Worm (Caenorhabditis elegans) whole organism, L2 larva: ENCODE results near the gene zip-12.
A peak's percentile ranks its signal among the peaks of the same experiment; 100 is the strongest.

Source experiments
- C34F6.9 ChIP-seq: fragments of 150-350 bp; optimal IDR thresholded peaks from 2 replicates; lab custom pipeline; 2014; ENCODE audit warnings: missing biosample characterization, missing genetic modification characterization
- F13H6.1 ChIP-seq: sonication (generic microtip); optimal IDR thresholded peaks from 2 replicates; lab custom pipeline; 2016; ENCODE audit warnings: missing genetic modification characterization, missing compliant biosample characterization
- Y55F3AM.14 ChIP-seq: fragments of 200-800 bp; sonication (Bioruptor generic); optimal IDR thresholded peaks from 2 replicates; lab custom pipeline; 2018; ENCODE audit warnings: mild to moderate bottlenecking, missing genetic modification characterization, missing compliant biosample characterization
- ZK546.5 ChIP-seq: sonication (generic microtip); optimal IDR thresholded peaks from 2 replicates; lab custom pipeline; 2017; ENCODE audit warnings: missing biosample characterization, missing genetic modification characterization
- alr-1 ChIP-seq: fragments of 150-350 bp; optimal IDR thresholded peaks from 2 replicates; lab custom pipeline; 2014; ENCODE audit warnings: missing biosample characterization, missing genetic modification characterization
- aly-2 ChIP-seq: fragments of 150-350 bp; optimal IDR thresholded peaks from 2 replicates; lab custom pipeline; 2014; ENCODE audit warnings: missing biosample characterization, missing genetic modification characterization
- ama-1 ChIP-seq: fragments of 150-350 bp; optimal IDR thresholded peaks from 2 replicates; lab custom pipeline; 2018; ENCODE audit warnings: inconsistent platforms
- ceh-16 ChIP-seq: fragments of 150-350 bp; optimal IDR thresholded peaks from 2 replicates; lab custom pipeline; 2014; ENCODE audit warnings: missing biosample characterization, missing genetic modification characterization
- ceh-82 ChIP-seq: fragments of 150-350 bp; optimal IDR thresholded peaks from 2 replicates; lab custom pipeline; 2014; ENCODE audit warnings: missing biosample characterization, missing genetic modification characterization
- crh-2 ChIP-seq: sonication (generic microtip); optimal IDR thresholded peaks from 2 replicates; lab custom pipeline; 2017; ENCODE audit warnings: missing biosample characterization, missing genetic modification characterization
- dmd-4 ChIP-seq: sonication (generic microtip); optimal IDR thresholded peaks from 2 replicates; lab custom pipeline; 2017; ENCODE audit warnings: missing biosample characterization, missing genetic modification characterization
- elt-1 ChIP-seq: fragments of 150-350 bp; optimal IDR thresholded peaks from 2 replicates; lab custom pipeline; 2014; ENCODE audit warnings: missing biosample characterization, missing genetic modification characterization
- fos-1 ChIP-seq: fragments of 150-350 bp; optimal IDR thresholded peaks from 2 replicates; lab custom pipeline; 2014; ENCODE audit warnings: missing biosample characterization, missing genetic modification characterization
- gmeb-1 ChIP-seq: fragments of 150-350 bp; optimal IDR thresholded peaks from 2 replicates; lab custom pipeline; 2014; ENCODE audit warnings: missing biosample characterization, missing genetic modification characterization
- lin-11 ChIP-seq: fragments of 150-350 bp; sonication (generic microtip); optimal IDR thresholded peaks from 2 replicates; lab custom pipeline; 2014; ENCODE audit warnings: missing biosample characterization, missing genetic modification characterization, inconsistent platforms, mixed read lengths
- lin-13 ChIP-seq: fragments of 150-350 bp; optimal IDR thresholded peaks from 2 replicates; lab custom pipeline; 2014; ENCODE audit warnings: missing biosample characterization, missing genetic modification reagents, missing genetic modification characterization
- lin-39 ChIP-seq: fragments of 150-350 bp; optimal IDR thresholded peaks from 2 replicates; lab custom pipeline; 2014; ENCODE audit warnings: missing biosample characterization, missing genetic modification reagents, missing genetic modification characterization
- lsy-2 ChIP-seq, 2 experiments: fragments of 150-350 bp in 1 of 2; sonication (generic microtip) in 1 of 2; optimal IDR thresholded peaks; 2 replicates each; lab custom pipeline; 2014 to 2017; ENCODE audit warnings: missing biosample characterization in 2 of 2, missing genetic modification characterization in 2 of 2
- mab-5 ChIP-seq: fragments of 150-350 bp; optimal IDR thresholded peaks from 2 replicates; lab custom pipeline; 2014; ENCODE audit warnings: missing biosample characterization, missing genetic modification characterization
- mbf-1 ChIP-seq: sonication (generic microtip); optimal IDR thresholded peaks from 2 replicates; lab custom pipeline; 2017; ENCODE audit warnings: missing biosample characterization, missing genetic modification characterization
- mdl-1 ChIP-seq, 2 experiments: fragments of 150-350 bp in 1 of 2; sonication (generic microtip) in 1 of 2; optimal IDR thresholded peaks; 2 replicates each; lab custom pipeline; 2017; ENCODE audit warnings: missing biosample characterization in 2 of 2, missing genetic modification characterization in 2 of 2
- nhr-10 ChIP-seq: sonication (generic microtip); optimal IDR thresholded peaks from 2 replicates; lab custom pipeline; 2017; ENCODE audit warnings: missing biosample characterization, missing genetic modification characterization
- nhr-11 ChIP-seq: fragments of 150-350 bp; optimal IDR thresholded peaks from 2 replicates; lab custom pipeline; 2014; ENCODE audit warnings: missing biosample characterization, missing genetic modification characterization
- nhr-12 ChIP-seq: fragments of 150-350 bp; optimal IDR thresholded peaks from 2 replicates; lab custom pipeline; 2014; ENCODE audit warnings: missing biosample characterization, missing genetic modification characterization
- nhr-129 ChIP-seq: fragments of 150-350 bp; optimal IDR thresholded peaks from 2 replicates; lab custom pipeline; 2014; ENCODE audit warnings: missing biosample characterization, missing genetic modification characterization
- nhr-21 ChIP-seq: fragments of 150-350 bp; optimal IDR thresholded peaks from 2 replicates; lab custom pipeline; 2014; ENCODE audit warnings: missing biosample characterization, missing genetic modification characterization
- nhr-23 ChIP-seq: fragments of 150-350 bp; optimal IDR thresholded peaks from 2 replicates; lab custom pipeline; 2014; ENCODE audit warnings: missing biosample characterization, missing genetic modification reagents, missing genetic modification characterization
- nhr-237 ChIP-seq: fragments of 150-350 bp; optimal IDR thresholded peaks from 2 replicates; lab custom pipeline; 2014; ENCODE audit warnings: missing biosample characterization, missing genetic modification characterization
- nhr-25 ChIP-seq: fragments of 150-350 bp; sonication (generic microtip); optimal IDR thresholded peaks from 3 replicates; lab custom pipeline; 2014; ENCODE audit warnings: missing biosample characterization, missing genetic modification characterization
- nhr-6 ChIP-seq: fragments of 150-350 bp; optimal IDR thresholded peaks from 2 replicates; lab custom pipeline; 2014; ENCODE audit warnings: missing biosample characterization, missing genetic modification characterization
- nhr-77 ChIP-seq: fragments of 150-350 bp; optimal IDR thresholded peaks from 2 replicates; lab custom pipeline; 2014; ENCODE audit warnings: missing biosample characterization, missing genetic modification characterization
- peb-1 ChIP-seq: fragments of 150-350 bp; optimal IDR thresholded peaks from 2 replicates; lab custom pipeline; 2014; ENCODE audit warnings: missing biosample characterization, missing genetic modification characterization
- sem-4 ChIP-seq: fragments of 150-350 bp; optimal IDR thresholded peaks from 2 replicates; lab custom pipeline; 2014; ENCODE audit warnings: missing biosample characterization, missing genetic modification reagents, missing genetic modification characterization
- skn-1 ChIP-seq: sonication (generic microtip); optimal IDR thresholded peaks from 2 replicates; lab custom pipeline; 2017; ENCODE audit warnings: missing biosample characterization, missing genetic modification characterization
- sma-3 ChIP-seq: sonication (generic microtip); optimal IDR thresholded peaks from 2 replicates; lab custom pipeline; 2016; ENCODE audit warnings: missing genetic modification reagents, missing genetic modification characterization, missing compliant biosample characterization
- sma-9 ChIP-seq, 2 experiments: fragments of 150-350 bp in 1 of 2; sonication (generic microtip) in 1 of 2; optimal IDR thresholded peaks; 2 replicates each; lab custom pipeline; 2014 to 2016; ENCODE audit warnings: missing genetic modification characterization in 2 of 2, mild to moderate bottlenecking in 1 of 2, missing biosample characterization in 1 of 2, missing compliant biosample characterization in 1 of 2, missing genetic modification reagents in 1 of 2, moderate library complexity in 1 of 2
- snpc-4 ChIP-seq: fragments of 150-350 bp; optimal IDR thresholded peaks from 2 replicates; lab custom pipeline; 2014; ENCODE audit warnings: missing biosample characterization, missing genetic modification characterization
- unc-39 ChIP-seq: fragments of 150-350 bp; optimal IDR thresholded peaks from 2 replicates; lab custom pipeline; 2014; ENCODE audit warnings: missing biosample characterization, missing genetic modification characterization
- unc-55 ChIP-seq: fragments of 150-350 bp; sonication (generic microtip); optimal IDR thresholded peaks from 3 replicates; lab custom pipeline; 2014; ENCODE audit warnings: missing biosample characterization, missing genetic modification reagents, missing genetic modification characterization
- unc-62 ChIP-seq: fragments of 150-350 bp; optimal IDR thresholded peaks from 2 replicates; lab custom pipeline; 2014; ENCODE audit warnings: missing biosample characterization, missing genetic modification reagents, missing genetic modification characterization
- zag-1 ChIP-seq: fragments of 150-350 bp; optimal IDR thresholded peaks from 2 replicates; lab custom pipeline; 2014; ENCODE audit warnings: missing biosample characterization, missing genetic modification characterization
- ztf-1 ChIP-seq: fragments of 200-800 bp; sonication (Bioruptor generic); conservative IDR thresholded peaks from 2 replicates; pipeline ENCODE4 v1.3.6; 2022; ENCODE audit warnings: missing genetic modification characterization, missing compliant biosample characterization
- ztf-11 ChIP-seq: sonication (generic microtip); optimal IDR thresholded peaks from 2 replicates; lab custom pipeline; 2017; ENCODE audit warnings: missing biosample characterization, missing genetic modification characterization

The zip-12 gene

ce11 chrIII:12369476-12369875, 41.8 kb downstream of the zip-12 start:
- TF ChIP-seq nhr-25 (tag; lab: Kevin White, UChicago) (no peak), gmeb-1 (tag; lab: Kevin White, UChicago) (peak; percentile 3), snpc-4 (tag; lab: Kevin White, UChicago) (no peak), peb-1 (tag; lab: Kevin White, UChicago) (no peak), nhr-11 (tag; lab: Kevin White, UChicago) (no peak), nhr-77 (no peak), ceh-16 (tag; lab: Kevin White, UChicago) (no peak), alr-1 (no peak), crh-2 (tag; lab: Kevin White, UChicago) (no peak), sma-9 (GFP tag; optimal IDR thresholded peaks at IDR 0.05; lab: Kevin White, UChicago) (no peak), sma-9 (tag; optimal IDR thresholded peaks at IDR 0.05; lab: Kevin White, UChicago) (no peak), nhr-129 (peak; percentile 2), elt-1 (tag; lab: Kevin White, UChicago) (no peak), fos-1 (no peak), sem-4 (tag; lab: Kevin White, UChicago) (peak; percentile 56), ceh-82 (tag; lab: Kevin White, UChicago) (no peak), nhr-21 (no peak), mab-5 (tag; lab: Kevin White, UChicago) (no peak), zag-1 (tag; lab: Kevin White, UChicago) (no peak), ztf-11 (tag; lab: Kevin White, UChicago) (no peak), ama-1 (lab: Kevin White, UChicago) (no peak), aly-2 (no peak), skn-1 (tag; lab: Kevin White, UChicago) (no peak), lin-11 (tag; lab: Kevin White, UChicago) (peak; percentile 75), ZK546.5 (tag; lab: Kevin White, UChicago) (no peak), sma-3 (GFP tag; lab: Kevin White, UChicago) (no peak), dmd-4 (tag; lab: Kevin White, UChicago) (no peak), Y55F3AM.14 (no peak), mbf-1 (tag; lab: Kevin White, UChicago) (peak; percentile 15), unc-55 (peak; percentile 68), mdl-1 (tag; optimal IDR thresholded peaks at IDR 0.05; lab: Kevin White, UChicago) (no peak)

- TF ChIP-seq zag-1 (tag; lab: Kevin White, UChicago) (no peak), sma-9 (GFP tag; optimal IDR thresholded peaks at IDR 0.05; lab: Kevin White, UChicago) (peak; percentile 67), sma-9 (tag; optimal IDR thresholded peaks at IDR 0.05; lab: Kevin White, UChicago) (no peak), unc-39 (tag; lab: Kevin White, UChicago) (no peak), gmeb-1 (tag; lab: Kevin White, UChicago) (peak; percentile 70), mdl-1 (tag; optimal IDR thresholded peaks at IDR 0.05; lab: Kevin White, UChicago) (no peak), F13H6.1 (tag; lab: Kevin White, UChicago) (peak; percentile 60), nhr-6 (tag; lab: Kevin White, UChicago) (peak; percentile 17), aly-2 (no peak), lin-13 (GFP tag; lab: Kevin White, UChicago) (peak; percentile 75), nhr-10 (tag; lab: Kevin White, UChicago) (no peak), lsy-2 (tag; optimal IDR thresholded peaks at IDR 0.05; lab: Kevin White, UChicago) (peak; percentile 59 to 77), lin-39 (tag; lab: Kevin White, UChicago) (no peak), ama-1 (lab: Kevin White, UChicago) (peak; percentile 49), mab-5 (tag; lab: Kevin White, UChicago) (peak; percentile 54), nhr-12 (no peak), Y55F3AM.14 (no peak), ZK546.5 (tag; lab: Kevin White, UChicago) (no peak), sma-3 (GFP tag; lab: Kevin White, UChicago) (peak; percentile 53), skn-1 (tag; lab: Kevin White, UChicago) (peak; percentile 81), nhr-25 (tag; lab: Kevin White, UChicago) (peak; percentile 8), nhr-23 (no peak), ztf-1 (GFP tag; lab: Robert Waterston, UW) (no peak), C34F6.9 (tag; lab: Kevin White, UChicago) (peak; percentile 51), nhr-11 (tag; lab: Kevin White, UChicago) (no peak), unc-62 (GFP tag; lab: Kevin White, UChicago) (no peak), nhr-237 (no peak), unc-55 (peak; percentile 75), snpc-4 (tag; lab: Kevin White, UChicago) (peak; percentile 35), crh-2 (tag; lab: Kevin White, UChicago) (peak; percentile 22), dmd-4 (tag; lab: Kevin White, UChicago) (no peak), nhr-129 (peak; percentile 66), nhr-77 (no peak), ceh-16 (tag; lab: Kevin White, UChicago) (no peak), mbf-1 (tag; lab: Kevin White, UChicago) (no peak)
- TF ChIP-seq, all 48 proteins: peak for 16
These were observed 42.3 kb downstream of the zip-12 start, which contains the start of gene rpt-6 for ce11 chrIII:12370011-12370506. rpt-6 (plus strand) TSS chrIII:12370456.
